Worm (Caenorhabditis elegans) whole organism, L1 larva: ENCODE data around the gene srw-41.

ENCODE experiments used
- F16B12.6 ChIP-seq: fragments of 150-350 bp; optimal IDR thresholded peaks from 2 replicates; lab custom pipeline; 2014; ENCODE audit warnings: missing biosample characterization, missing genetic modification characterization
- Y116A8C.19 ChIP-seq: sonication (generic microtip); optimal IDR thresholded peaks from 2 replicates; lab custom pipeline; 2016; ENCODE audit warnings: missing compliant biosample characterization, missing genetic modification characterization, borderline replicate concordance
- alr-1 ChIP-seq: fragments of 200-800 bp; sonication (Bioruptor generic); optimal IDR thresholded peaks from 2 replicates; lab custom pipeline; 2018; ENCODE audit warnings: borderline replicate concordance, mild to moderate bottlenecking, missing genetic modification characterization, missing compliant biosample characterization
- ceh-63 ChIP-seq: fragments of 200-800 bp; sonication (Bioruptor generic); optimal IDR thresholded peaks from 2 replicates; lab custom pipeline; 2018; ENCODE audit warnings: mild to moderate bottlenecking, missing genetic modification characterization, missing compliant biosample characterization
- ces-1 ChIP-seq: fragments of 150-350 bp; optimal IDR thresholded peaks from 2 replicates; lab custom pipeline; 2014; ENCODE audit warnings: missing biosample characterization, missing genetic modification reagents, missing genetic modification characterization
- efl-1 ChIP-seq, 4 experiments: fragments of 150-350 bp; optimal IDR thresholded peaks in 3 of 4; peaks in 1 of 4; 1 replicate in 1 of 4; 2 replicates in 3 of 4; lab custom pipeline; 2014; ENCODE audit warnings: missing biosample characterization in 2 of 4, missing genetic modification characterization in 2 of 4, missing genetic modification reagents in 2 of 4
- egl-27 ChIP-seq, 2 experiments: fragments of 150-350 bp in 1 of 2; sonication (generic microtip); optimal IDR thresholded peaks; 3 replicates each; lab custom pipeline; 2017 to 2018; ENCODE audit warnings: missing biosample characterization in 2 of 2, missing genetic modification characterization in 2 of 2, missing genetic modification reagents in 2 of 2
- elt-3 ChIP-seq, 6 experiments: fragments of 150-350 bp in 1 of 6; sonication (generic microtip); optimal IDR thresholded peaks; 2 replicates each; lab custom pipeline; 2017 to 2018; ENCODE audit warnings: missing biosample characterization in 6 of 6, missing genetic modification characterization in 6 of 6, inconsistent platforms in 1 of 6
- fkh-4 ChIP-seq: sonication (generic microtip); optimal IDR thresholded peaks from 2 replicates; lab custom pipeline; 2016; ENCODE audit warnings: missing compliant biosample characterization, missing genetic modification characterization, borderline replicate concordance
- fos-1 ChIP-seq: fragments of 150-350 bp; optimal IDR thresholded peaks from 2 replicates; lab custom pipeline; 2014; ENCODE audit warnings: missing biosample characterization, missing genetic modification characterization
- grh-1 ChIP-seq: fragments of 200-800 bp; sonication (Bioruptor generic); IDR thresholded peaks from 2 replicates; pipeline ENCODE4 v1.3.6; 2022; ENCODE audit warnings: missing genetic modification reagents, missing genetic modification characterization, missing compliant biosample characterization
- hlh-17 ChIP-seq: fragments of 200-800 bp; sonication (Bioruptor generic); optimal IDR thresholded peaks from 2 replicates; lab custom pipeline; 2018; ENCODE audit warnings: missing genetic modification characterization, mild to moderate bottlenecking, missing compliant biosample characterization, moderate library complexity, borderline replicate concordance
- hlh-4 ChIP-seq: sonication (generic microtip); optimal IDR thresholded peaks from 2 replicates; lab custom pipeline; 2016; ENCODE audit warnings: mild to moderate bottlenecking, missing genetic modification characterization, missing compliant biosample characterization
- irx-1 ChIP-seq: sonication (generic microtip); optimal IDR thresholded peaks from 2 replicates; lab custom pipeline; 2016; ENCODE audit warnings: missing genetic modification characterization, missing compliant biosample characterization
- jun-1 ChIP-seq: fragments of 150-350 bp; optimal IDR thresholded peaks from 2 replicates; lab custom pipeline; 2014; ENCODE audit warnings: missing biosample characterization, missing genetic modification reagents, missing genetic modification characterization
- lin-13 ChIP-seq: fragments of 150-350 bp; optimal IDR thresholded peaks from 2 replicates; lab custom pipeline; 2014; ENCODE audit warnings: missing biosample characterization, missing genetic modification reagents, missing genetic modification characterization
- lin-14 ChIP-seq: fragments of 200-800 bp; sonication (Bioruptor generic); optimal IDR thresholded peaks from 2 replicates; lab custom pipeline; 2018; ENCODE audit warnings: mild to moderate bottlenecking, missing genetic modification characterization, moderate library complexity, missing compliant biosample characterization
- lin-35 ChIP-seq, 2 experiments: fragments of 150-350 bp; optimal IDR thresholded peaks; 2 replicates each; lab custom pipeline; 2014; ENCODE audit warnings: missing biosample characterization in 2 of 2, missing genetic modification characterization in 2 of 2, missing genetic modification reagents in 2 of 2
- lir-3 ChIP-seq: sonication (generic microtip); optimal IDR thresholded peaks from 2 replicates; lab custom pipeline; 2016; ENCODE audit warnings: mild to moderate bottlenecking, missing genetic modification characterization, moderate library complexity, missing compliant biosample characterization; ENCODE audit not compliant: poor library complexity
- mef-2 ChIP-seq: fragments of 150-350 bp; optimal IDR thresholded peaks from 2 replicates; lab custom pipeline; 2014; ENCODE audit warnings: missing biosample characterization, missing genetic modification characterization
- mep-1 ChIP-seq: fragments of 150-350 bp; optimal IDR thresholded peaks from 2 replicates; lab custom pipeline; 2014; ENCODE audit warnings: missing biosample characterization, missing genetic modification characterization
- nhr-11 ChIP-seq: fragments of 150-350 bp; optimal IDR thresholded peaks from 2 replicates; lab custom pipeline; 2014; ENCODE audit warnings: missing biosample characterization, missing genetic modification characterization
- nhr-12 ChIP-seq: sonication (generic microtip); optimal IDR thresholded peaks from 2 replicates; lab custom pipeline; 2017; ENCODE audit warnings: missing biosample characterization, missing genetic modification characterization
- nhr-28 ChIP-seq: fragments of 150-350 bp; optimal IDR thresholded peaks from 2 replicates; lab custom pipeline; 2014; ENCODE audit warnings: missing biosample characterization, missing genetic modification characterization
- nhr-47 ChIP-seq: sonication (generic microtip); optimal IDR thresholded peaks from 2 replicates; lab custom pipeline; 2016; ENCODE audit warnings: mild to moderate bottlenecking, missing genetic modification characterization, moderate library complexity, missing compliant biosample characterization
- nhr-77 ChIP-seq: fragments of 150-350 bp; optimal IDR thresholded peaks from 2 replicates; lab custom pipeline; 2014; ENCODE audit warnings: missing biosample characterization, missing genetic modification characterization
- pag-3 ChIP-seq: sonication (generic microtip); optimal IDR thresholded peaks from 2 replicates; lab custom pipeline; 2017; ENCODE audit warnings: missing genetic modification characterization, mild to moderate bottlenecking, missing compliant biosample characterization, antibody characterized with exemption, borderline replicate concordance; ENCODE audit not compliant: insufficient read depth
- pqm-1 ChIP-seq: sonication (generic microtip); optimal IDR thresholded peaks from 3 replicates; lab custom pipeline; 2017; ENCODE audit warnings: missing biosample characterization, missing genetic modification characterization
- rnt-1 ChIP-seq: sonication (generic microtip); optimal IDR thresholded peaks from 2 replicates; lab custom pipeline; 2016; ENCODE audit warnings: mild to moderate bottlenecking, missing genetic modification characterization, moderate library complexity, missing compliant biosample characterization
- snpc-4 ChIP-seq: fragments of 150-350 bp; optimal IDR thresholded peaks from 2 replicates; lab custom pipeline; 2014; ENCODE audit warnings: missing biosample characterization, missing genetic modification characterization
- snu-23 ChIP-seq: sonication (generic microtip); optimal IDR thresholded peaks from 2 replicates; lab custom pipeline; 2016; ENCODE audit warnings: missing genetic modification characterization, missing compliant biosample characterization
- sox-4 ChIP-seq: sonication (generic microtip); optimal IDR thresholded peaks from 2 replicates; lab custom pipeline; 2016; ENCODE audit warnings: missing genetic modification characterization, missing compliant biosample characterization
- tlp-1 ChIP-seq: fragments of 150-350 bp; optimal IDR thresholded peaks from 2 replicates; lab custom pipeline; 2014; ENCODE audit warnings: missing biosample characterization, missing genetic modification characterization
- unc-62 ChIP-seq: fragments of 150-350 bp; optimal IDR thresholded peaks from 2 replicates; lab custom pipeline; 2014; ENCODE audit warnings: missing biosample characterization, missing genetic modification reagents, missing genetic modification characterization
- unc-98 ChIP-seq: fragments of 200-800 bp; sonication (Bioruptor generic); IDR thresholded peaks from 2 replicates; pipeline ENCODE4 v1.3.6; 2022; ENCODE audit warnings: missing genetic modification characterization, missing compliant biosample characterization
- zag-1 ChIP-seq: fragments of 150-350 bp; optimal IDR thresholded peaks from 2 replicates; lab custom pipeline; 2014; ENCODE audit warnings: missing biosample characterization, missing genetic modification characterization
- zip-4 ChIP-seq: fragments of 200-800 bp; sonication (Bioruptor generic); optimal IDR thresholded peaks from 2 replicates; lab custom pipeline; 2018; ENCODE audit warnings: mild to moderate bottlenecking, missing genetic modification characterization, moderate library complexity, missing compliant biosample characterization

The srw-41 gene

ce11 chrV:16671190-16671589 lies 26.1 kb upstream of the srw-41 start, which contains the start of gene str-61:
TSS of gene str-61 (minus strand) at chrV:16671290.
- TF ChIP-seq nhr-28: no peak
- no peak for TF ChIP-seq unc-98
- TF ChIP-seq fos-1: no peak
- TF ChIP-seq mep-1 (tag; lab: Kevin White, UChicago): no peak
- TF ChIP-seq lir-3 (tag; lab: Kevin White, UChicago): no peak
- TF ChIP-seq ces-1 (GFP tag; lab: Kevin White, UChicago): no peak
- TF ChIP-seq pqm-1 (tag; lab: Kevin White, UChicago): no peak
- TF ChIP-seq irx-1 (tag; lab: Kevin White, UChicago): no peak
- TF ChIP-seq rnt-1 (tag; lab: Kevin White, UChicago): no peak
- TF ChIP-seq egl-27 (tag; optimal IDR thresholded peaks at IDR 0.05; lab: Kevin White, UChicago): no peak
- TF ChIP-seq nhr-47 (tag; lab: Kevin White, UChicago): no peak
- TF ChIP-seq nhr-11 (tag; lab: Kevin White, UChicago): no peak
- no peak for TF ChIP-seq fkh-4
- TF ChIP-seq zip-4 (GFP tag; lab: Kevin White, UChicago): no peak

- no peak for TF ChIP-seq fos-1
- no peak for TF ChIP-seq ceh-63 (GFP tag; lab: Kevin White, UChicago)
- TF ChIP-seq lin-14 (GFP tag; lab: Kevin White, UChicago): no peak
- TF ChIP-seq snpc-4 (tag; lab: Kevin White, UChicago): no peak
- no peak for TF ChIP-seq efl-1 (optimal IDR thresholded peaks at IDR 0.05; lab: Kevin White, UChicago)
- no peak for TF ChIP-seq efl-1 (GFP tag; optimal IDR thresholded peaks at IDR 0.05 in 1 of 2; lab: Kevin White, UChicago)
- TF ChIP-seq lir-3 (tag; lab: Kevin White, UChicago): no peak
- no peak for TF ChIP-seq grh-1 (GFP tag; lab: Robert Waterston, UW)
- no peak for TF ChIP-seq nhr-77 (tag; lab: Kevin White, UChicago)
- TF ChIP-seq Y116A8C.19: no peak
- no peak for TF ChIP-seq elt-3 (tag; optimal IDR thresholded peaks at IDR 0.05; lab: Kevin White, UChicago)
- no peak for TF ChIP-seq tlp-1 (tag; lab: Kevin White, UChicago)
- TF ChIP-seq pag-3 (tag; lab: Kevin White, UChicago): no peak
- no peak for TF ChIP-seq hlh-17 (GFP tag; lab: Kevin White, UChicago)
- TF ChIP-seq alr-1 (tag; lab: Kevin White, UChicago): no peak
- TF ChIP-seq jun-1: no peak
- no peak for TF ChIP-seq snu-23 (GFP tag; lab: Kevin White, UChicago)
- no peak for TF ChIP-seq lin-35 (GFP tag; optimal IDR thresholded peaks at IDR 0.05; lab: Kevin White, UChicago)
- TF ChIP-seq unc-98: no peak
- TF ChIP-seq, all 84 proteins: peak for 0
Observed at ce11 chrV:16672198-16672597, 25.1 kb upstream of the srw-41 start, which contains the start of gene F14F8.8. TSS of gene F14F8.8 (minus strand) at chrV:16672298.

ce11 chrV:16674399-16674798 lies 22.9 kb upstream of the srw-41 start:
- TF ChIP-seq F16B12.6 (tag; lab: Kevin White, UChicago) (no peak), nhr-12 (tag; lab: Kevin White, UChicago) (no peak), zag-1 (no peak), lin-13 (GFP tag; lab: Kevin White, UChicago) (no peak), lin-14 (GFP tag; lab: Kevin White, UChicago) (no peak)

ce11 chrV:16675553-16675952 lies 21.7 kb upstream of the srw-41 start, which contains the start of gene srz-1:
TSS of gene srz-1 (plus strand) at chrV:16675853.
- TF ChIP-seq hlh-4 (no peak), sox-4 (tag; lab: Kevin White, UChicago) (no peak), mef-2 (tag; lab: Kevin White, UChicago) (no peak), unc-62 (GFP tag; lab: Kevin White, UChicago) (no peak)
